Worm (Caenorhabditis elegans): Measurements from ENCODE around the gene F35H12.5.

- TF ChIP-seq ama-1 (optimal IDR thresholded peaks at IDR 0.05) (peak; percentile 35), ztf-11 (tag; optimal IDR thresholded peaks at IDR 0.05) (no peak), ceh-32 (tag; optimal IDR thresholded peaks at IDR 0.05; ENCODE audit: poor library complexity) (no peak), ceh-44 (GFP tag; IDR thresholded peaks at IDR 0.05) (no peak), rbr-2 (tag; optimal IDR thresholded peaks at IDR 0.05) (peak; percentile 61), lsy-2 (tag; optimal IDR thresholded peaks at IDR 0.05) (peak in 1 of 2 experiments; percentile 81), ceh-28 (tag; optimal IDR thresholded peaks at IDR 0.05) (no peak), lin-1 (GFP tag; IDR thresholded peaks at IDR 0.05) (0 out of 2 replicates have a peak, but pooled peaks have one; percentile 53), aha-1 (tag) (peak; percentile 99), ces-1 (GFP tag; optimal IDR thresholded peaks at IDR 0.05) (no peak), nhr-28 (tag; optimal IDR thresholded peaks at IDR 0.05) (peak; percentile 84), skn-1 (tag; optimal IDR thresholded peaks at IDR 0.05) (no peak), ZK546.5 (tag; optimal IDR thresholded peaks at IDR 0.05) (no peak)
Measured at ce11 chrX:876935-877334, 41.3 kb upstream of the F35H12.5 start, which contains the start of gene ZC13.1.

Measured in whole organism, L4 larva.